Worm (Caenorhabditis elegans) whole organism, midembryonic: ENCODE measurements around the gene C35B8.3.

Experiments
- flt-1 ChIP-seq: fragments of 200-800 bp; sonication (Bioruptor generic); IDR thresholded peaks from 2 replicates; pipeline ENCODE4 v1.3.6; 2022; ENCODE audit warnings: missing genetic modification characterization, missing compliant biosample characterization
- klf-2 ChIP-seq: fragments of 200-800 bp; sonication (Bioruptor generic); conservative IDR thresholded peaks from 2 replicates; pipeline ENCODE4 v1.3.6; 2022; ENCODE audit warnings: missing genetic modification reagents, missing genetic modification characterization, missing compliant biosample characterization
- med-1 ChIP-seq: sonication (generic microtip); optimal IDR thresholded peaks from 2 replicates; lab custom pipeline; 2017; ENCODE audit warnings: missing genetic modification characterization, mild to moderate bottlenecking, missing compliant biosample characterization, antibody characterized with exemption, missing genetic modification reagents; ENCODE audit not compliant: insufficient read depth
- ref-1 ChIP-seq: fragments of 200-800 bp; sonication (Bioruptor generic); conservative IDR thresholded peaks from 2 replicates; pipeline ENCODE4 v1.3.6; 2022; ENCODE audit warnings: missing genetic modification reagents, missing genetic modification characterization, missing compliant biosample characterization
- tab-1 ChIP-seq: fragments of 200-800 bp; sonication (Bioruptor generic); IDR thresholded peaks from 2 replicates; pipeline ENCODE4 v1.3.6; 2022; ENCODE audit warnings: missing genetic modification characterization, missing compliant biosample characterization
- ztf-23 ChIP-seq: fragments of 200-800 bp; sonication (Bioruptor generic); IDR thresholded peaks from 2 replicates; pipeline ENCODE4 v1.3.6; 2022; ENCODE audit warnings: missing genetic modification reagents, missing genetic modification characterization, missing compliant biosample characterization
- ztf-29 ChIP-seq: fragments of 200-800 bp; sonication (Bioruptor generic); IDR thresholded peaks from 2 replicates; pipeline ENCODE4 v1.3.6; 2022; ENCODE audit warnings: missing genetic modification reagents, missing genetic modification characterization, missing compliant biosample characterization

- TF ChIP-seq ztf-29 (no peak), flt-1 (no peak), klf-2 (no peak), ref-1 (GFP tag; lab: Robert Waterston, UW) (no peak), tab-1 (GFP tag; lab: Robert Waterston, UW) (no peak), ztf-23 (no peak), med-1 (GFP tag; lab: Kevin White, UChicago) (no peak)
Observed at ce11 chrX:9166921-9167320, 46.8 kb upstream of the C35B8.3 start, which contains the start of gene B0563.10.
